Worm (Caenorhabditis elegans): ENCODE data around the gene glb-6.

glb-6 gene

DNA sequence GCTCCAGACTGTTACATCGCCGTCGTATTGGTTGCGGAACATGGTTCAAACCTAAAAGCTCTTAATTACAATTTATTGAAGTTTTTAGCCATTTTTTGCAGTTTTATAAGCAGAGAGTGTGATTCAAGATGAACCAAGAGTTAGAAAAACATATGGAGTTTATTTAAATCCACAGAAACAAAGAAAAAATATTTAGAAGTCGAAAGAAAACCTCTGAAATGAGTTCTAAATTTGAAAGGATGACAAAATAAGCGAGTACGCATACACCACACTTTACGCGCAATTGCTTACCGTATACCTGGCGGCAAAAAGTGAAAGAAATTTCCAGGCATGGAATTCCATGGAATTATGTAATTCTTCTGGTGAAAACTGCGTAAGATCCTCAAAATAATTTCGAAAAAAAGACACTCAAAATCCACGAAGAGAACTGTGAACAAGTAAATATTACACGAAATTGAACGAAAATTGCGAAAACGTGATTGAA lies 14.0 kb upstream of the glb-6 start, which contains the start of gene pas-6:
TSS of gene pas-6 (minus strand) at position 51 of the 484 bp plus-strand sequence.
- TF ChIP-seq madf-2 (tag; optimal IDR thresholded peaks at IDR 0.05) (no peak), T23F11.4 (GFP tag; optimal IDR thresholded peaks at IDR 0.05) (no peak), pqm-1 (tag; optimal IDR thresholded peaks at IDR 0.05) (no peak), nfya-1 (tag; optimal IDR thresholded peaks at IDR 0.05) (peak; percentile 13)

DNA sequence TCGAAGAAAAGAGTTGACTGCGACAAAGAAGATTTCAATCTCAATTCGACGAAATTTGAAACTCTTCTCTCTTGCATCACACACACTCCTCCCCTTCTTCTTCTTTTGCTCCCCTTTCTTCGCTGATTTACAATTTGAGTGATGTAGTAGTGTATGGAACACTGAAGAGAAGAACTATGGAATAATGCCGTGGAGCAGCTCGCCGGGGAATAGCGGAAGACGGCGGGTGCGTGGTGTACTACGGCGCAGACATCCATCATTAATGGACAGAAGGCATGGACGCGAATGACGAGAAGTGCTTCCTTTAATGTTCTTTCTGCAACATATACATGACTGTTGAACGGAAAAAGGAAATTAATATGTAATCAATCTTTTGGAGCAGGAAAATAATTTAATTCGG lies 12.5 kb upstream of the glb-6 start:
- TF ChIP-seq unc-86 (tag; optimal IDR thresholded peaks at IDR 0.05) = no peak
- peak; percentile 46 for TF ChIP-seq unc-55 (GFP tag; optimal IDR thresholded peaks at IDR 0.05)
- no peak for TF ChIP-seq hlh-6 (tag; optimal IDR thresholded peaks at IDR 0.05)
- TF ChIP-seq ceh-18 (tag; optimal IDR thresholded peaks at IDR 0.05) = no peak
- TF ChIP-seq eyg-1 (tag; optimal IDR thresholded peaks at IDR 0.05) = no peak

DNA sequence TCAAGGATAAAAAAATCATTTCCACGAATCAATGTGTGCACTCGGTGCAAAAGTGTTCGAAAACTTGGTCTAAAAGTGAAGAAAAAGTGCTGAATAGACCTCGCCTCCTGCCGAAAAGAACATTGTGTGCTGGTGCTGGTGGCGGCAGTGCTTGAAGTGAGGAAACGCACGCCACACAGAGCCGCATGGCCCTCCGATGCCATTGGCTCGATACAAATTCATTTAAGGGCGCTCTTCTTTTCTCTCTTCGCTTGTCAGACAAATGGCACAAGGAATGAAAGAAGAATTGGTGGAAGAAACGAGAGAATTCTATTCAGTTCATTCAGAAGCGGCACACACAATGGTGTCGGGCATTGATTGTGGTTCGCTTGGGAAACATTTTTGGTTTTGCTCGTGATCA lies 12.0 kb upstream of the glb-6 start:
- TF ChIP-seq dmd-4 (tag; optimal IDR thresholded peaks at IDR 0.05; ENCODE audit: borderline replicate concordance) (no peak), pax-1 (tag; optimal IDR thresholded peaks at IDR 0.05) (no peak), nfya-1 (tag; optimal IDR thresholded peaks at IDR 0.05) (peak; percentile 35), sox-2 (GFP tag; IDR thresholded peaks at IDR 0.05) (no peak), unc-42 (tag; optimal IDR thresholded peaks at IDR 0.05) (peak; percentile 82)

DNA sequence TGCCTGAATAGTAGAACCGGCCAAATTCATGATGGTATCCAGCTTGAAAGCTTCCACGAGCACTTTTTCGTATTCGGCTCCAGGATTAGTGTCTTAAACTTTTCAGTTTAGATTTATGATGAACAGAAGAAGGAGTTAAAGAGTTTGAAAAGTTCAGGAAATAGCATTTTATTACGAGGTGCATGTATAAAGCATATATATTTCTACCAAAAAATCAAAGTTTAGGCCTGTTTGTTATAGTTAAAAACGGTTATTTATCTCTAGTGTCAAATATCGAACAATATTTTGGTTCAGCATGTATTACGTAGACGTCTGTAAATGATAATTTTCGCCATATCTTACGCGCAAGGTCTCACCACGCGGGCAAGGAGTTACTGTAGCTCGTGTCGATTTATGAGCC lies 11.0 kb upstream of the glb-6 start, which contains the start of gene klc-2:
TSS of gene klc-2 (minus strand) at position 101 of the 400 bp plus-strand sequence.
- TF ChIP-seq ets-4 (tag; optimal IDR thresholded peaks at IDR 0.05) = no peak
- TF ChIP-seq ceh-19 (GFP tag; optimal IDR thresholded peaks at IDR 0.05) = no peak
- no peak for TF ChIP-seq unc-86 (tag; optimal IDR thresholded peaks at IDR 0.05)
- TF ChIP-seq pha-2 (tag; optimal IDR thresholded peaks at IDR 0.05) = no peak

DNA sequence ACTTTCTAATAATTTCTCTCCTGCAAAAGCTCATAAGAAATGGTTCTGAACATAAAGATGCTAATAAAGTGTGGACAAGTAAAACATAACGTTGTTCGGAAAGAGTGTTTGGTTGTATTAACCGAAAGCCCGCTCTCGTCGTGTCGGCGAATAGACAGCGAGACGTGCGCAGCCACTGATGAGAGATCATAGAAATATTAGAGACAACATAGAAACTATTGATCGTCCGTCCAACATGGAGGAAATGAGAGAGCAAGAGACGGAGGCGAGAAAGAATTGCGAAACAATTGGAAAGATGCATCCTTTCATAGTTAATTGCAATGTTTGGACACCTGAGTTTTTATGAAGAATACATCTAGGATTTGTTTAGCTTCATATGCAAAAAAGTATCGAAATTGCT lies 10.2 kb upstream of the glb-6 start:
- peak; percentile 40; the same call in 1 of the 2 replicates for TF ChIP-seq sox-2 (GFP tag; IDR thresholded peaks at IDR 0.05)
- no peak for TF ChIP-seq eyg-1 (tag; optimal IDR thresholded peaks at IDR 0.05)
- peak; percentile 69 for TF ChIP-seq K09A11.1 (tag; optimal IDR thresholded peaks at IDR 0.05; ENCODE audit: insufficient read depth)
- TF ChIP-seq sdc-2 (tag; optimal IDR thresholded peaks at IDR 0.05) = no peak
- TF ChIP-seq pax-1 (tag; optimal IDR thresholded peaks at IDR 0.05) = peak; percentile 21
- TF ChIP-seq hlh-30 (tag; optimal IDR thresholded peaks at IDR 0.05; ENCODE audit: insufficient read depth) = no peak
- no peak for TF ChIP-seq ceh-19 (GFP tag; optimal IDR thresholded peaks at IDR 0.05)
- TF ChIP-seq gmeb-2 (tag; optimal IDR thresholded peaks at IDR 0.05) = no peak
- TF ChIP-seq unc-42 (tag; optimal IDR thresholded peaks at IDR 0.05) = peak; percentile 30
- no peak for TF ChIP-seq odd-2 (tag; optimal IDR thresholded peaks at IDR 0.05)
- TF ChIP-seq ceh-2 (tag; optimal IDR thresholded peaks at IDR 0.05) = peak; percentile 46
- no peak for TF ChIP-seq ceh-18 (tag; optimal IDR thresholded peaks at IDR 0.05)
- peak; percentile 80 for TF ChIP-seq ceh-48 (tag; optimal IDR thresholded peaks at IDR 0.05)
- no peak for TF ChIP-seq pat-9 (tag; optimal IDR thresholded peaks at IDR 0.05)
- no peak for TF ChIP-seq ceh-34 (tag; optimal IDR thresholded peaks at IDR 0.05)
- TF ChIP-seq madf-2 (tag; optimal IDR thresholded peaks at IDR 0.05) = no peak
- no peak for TF ChIP-seq pros-1 (tag; optimal IDR thresholded peaks at IDR 0.05)
- TF ChIP-seq unc-86 (tag; optimal IDR thresholded peaks at IDR 0.05) = no peak
- TF ChIP-seq ceh-22 (tag; optimal IDR thresholded peaks at IDR 0.05) = no peak
- TF ChIP-seq pag-3 (tag; optimal IDR thresholded peaks at IDR 0.05; ENCODE audit: borderline replicate concordance) = no peak
- TF ChIP-seq ceh-30 (tag; optimal IDR thresholded peaks at IDR 0.05) = no peak
- no peak for TF ChIP-seq ceh-14 (tag; optimal IDR thresholded peaks at IDR 0.05)
- peak; percentile 87 for TF ChIP-seq nfya-1 (tag; optimal IDR thresholded peaks at IDR 0.05)
- no peak for TF ChIP-seq ztf-16 (tag; optimal IDR thresholded peaks at IDR 0.05)
- TF ChIP-seq ahr-1 (tag; optimal IDR thresholded peaks at IDR 0.05) = no peak
- no peak for TF ChIP-seq C38D4.7 (GFP tag; optimal IDR thresholded peaks at IDR 0.05)
- peak; percentile 38 for TF ChIP-seq unc-55 (GFP tag; optimal IDR thresholded peaks at IDR 0.05)
- no peak for TF ChIP-seq lim-6 (tag; optimal IDR thresholded peaks at IDR 0.05)
- peak; percentile 6 for TF ChIP-seq ref-2 (tag; optimal IDR thresholded peaks at IDR 0.05)
- no peak for TF ChIP-seq ceh-45 (GFP tag; IDR thresholded peaks at IDR 0.05)
- no peak for TF ChIP-seq mec-3 (tag; optimal IDR thresholded peaks at IDR 0.05; ENCODE audit: borderline replicate concordance)
- no peak for TF ChIP-seq dmd-4 (tag; optimal IDR thresholded peaks at IDR 0.05; ENCODE audit: borderline replicate concordance)
- TF ChIP-seq tbx-2 (tag; optimal IDR thresholded peaks at IDR 0.05) = peak; percentile 31
- TF ChIP-seq Y22D7AL.16 (tag; optimal IDR thresholded peaks at IDR 0.05) = no peak
- no peak for TF ChIP-seq fax-1 (tag; optimal IDR thresholded peaks at IDR 0.05)
- no peak for TF ChIP-seq hlh-8 (tag; optimal IDR thresholded peaks at IDR 0.05)
- TF ChIP-seq ceh-9 (tag; optimal IDR thresholded peaks at IDR 0.05) = no peak
